Fruit fly (Drosophila melanogaster) whole organism, embryonic: ENCODE data around the gene Slob.

Experiments
- CG12391 ChIP-seq: fragments of 200-800 bp; sonication (Bioruptor generic); optimal IDR thresholded peaks from 3 replicates; lab custom pipeline; 2018; ENCODE audit warnings: missing biosample characterization, mild to moderate bottlenecking, missing genetic modification characterization, moderate library complexity
- CG17328 ChIP-seq: fragments of 200-800 bp; sonication (Bioruptor generic); IDR thresholded peaks from 2 replicates; pipeline ENCODE4 v1.3.6; 2022; ENCODE audit warnings: missing biosample characterization, missing genetic modification characterization
- Sin3A ChIP-seq: fragments of >200 bp; optimal IDR thresholded peaks from 2 replicates; lab custom pipeline; 2018
- Tbp ChIP-seq: fragments of >200 bp; optimal IDR thresholded peaks from 2 replicates; lab custom pipeline; 2018; ENCODE audit warnings: missing biosample characterization, missing genetic modification characterization
- fru ChIP-seq: fragments of >200 bp; optimal IDR thresholded peaks from 2 replicates; lab custom pipeline; 2017
- grn ChIP-seq: fragments of 200-800 bp; sonication (Bioruptor generic); optimal IDR thresholded peaks from 3 replicates; lab custom pipeline; 2017; ENCODE audit warnings: missing biosample characterization, missing genetic modification characterization

- TF ChIP-seq fru = no peak
- no peak for TF ChIP-seq Sin3A (lab: Kevin White, UChicago)
- no peak for TF ChIP-seq Tbp
- no peak for TF ChIP-seq CG12391
- TF ChIP-seq grn (GFP tag; lab: Kevin White, UChicago) = no peak
- TF ChIP-seq CG17328 = no peak
Observed at dm6 chr2L:7722102-7722501, 47.2 kb upstream of the Slob start.
